Fruit fly (Drosophila melanogaster) S2 (cell line): ENCODE results near the gene CG18809.
A peak's percentile ranks its signal among the peaks of the same experiment; 100 is the strongest.

Experiments
- CG8478 ChIP-seq: fragments of >200 bp; optimal IDR thresholded peaks from 2 replicates; lab custom pipeline; 2018
- CTCF ChIP-seq, 2 experiments: fragments of >200 bp; optimal IDR thresholded peaks; 2 replicates each; lab custom pipeline; 2018

Gene CG18809

dm6 chrX:19744003-19744488 lies at the start of gene CG18809, which contains the start of the genes COX6B, CG33932 and Rpp20:
Gene CG18809 (minus strand): TSS chrX:19744335.
Gene COX6B (minus strand): TSS chrX:19744335.
Gene CG33932 (plus strand): TSS chrX:19744431.
Gene Rpp20 (plus strand): TSS chrX:19744431.
- no peak for TF ChIP-seq CG8478 (lab: Kevin White, UChicago)
- peak; percentile 33 to 57 for TF ChIP-seq CTCF (optimal IDR thresholded peaks at IDR 0.05; lab: Kevin White, UChicago)

DNA sequence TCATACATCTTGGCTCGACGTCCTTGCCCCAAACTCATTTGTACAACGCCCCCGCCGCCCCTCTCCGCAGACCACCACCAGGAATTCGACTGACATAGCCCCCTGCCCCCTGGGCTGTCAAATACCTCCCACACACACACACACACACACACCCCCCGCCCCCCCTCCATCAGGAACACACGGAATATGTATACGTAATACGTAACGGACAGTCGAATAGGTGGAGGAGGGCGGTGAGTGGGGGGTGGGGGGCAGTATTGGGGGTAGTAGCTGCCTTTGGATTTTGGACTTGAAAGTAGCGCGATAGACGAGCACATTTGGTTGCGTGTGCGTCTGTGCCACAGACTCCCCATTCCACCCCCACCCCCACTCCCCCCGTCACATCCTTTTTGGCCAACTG lies 48.4 kb upstream of the CG18809 start:
- TF ChIP-seq CG8478 (lab: Kevin White, UChicago) (no peak), CTCF (optimal IDR thresholded peaks at IDR 0.05; lab: Kevin White, UChicago) (no peak)

DNA sequence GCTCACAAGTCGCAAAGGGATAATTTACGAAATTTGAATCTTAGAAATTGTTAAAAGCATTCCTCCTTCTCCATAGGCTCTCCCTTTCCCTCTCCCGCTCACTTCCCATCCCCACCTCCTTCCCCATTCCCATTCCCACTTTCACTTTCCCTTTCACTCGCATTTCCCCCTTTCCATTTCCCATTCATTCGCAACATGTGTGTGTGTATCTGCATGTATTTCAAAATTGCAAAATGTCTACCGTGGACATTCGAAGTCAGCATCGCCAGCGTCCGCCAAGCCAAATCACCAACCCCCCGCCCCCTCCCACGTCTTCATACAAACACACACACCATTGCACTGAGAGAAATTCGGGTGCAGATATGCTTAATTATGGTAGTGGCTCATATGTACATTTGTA lies 47.7 kb upstream of the CG18809 start:
- TF ChIP-seq CTCF (optimal IDR thresholded peaks at IDR 0.05; lab: Kevin White, UChicago) (no peak), CG8478 (lab: Kevin White, UChicago) (no peak)

- no peak for TF ChIP-seq CTCF (optimal IDR thresholded peaks at IDR 0.05; lab: Kevin White, UChicago)
- no peak for TF ChIP-seq CG8478 (lab: Kevin White, UChicago)
Measured at dm6 chrX:19788621-19788944, 44.4 kb upstream of the CG18809 start.

- no peak for TF ChIP-seq CTCF (optimal IDR thresholded peaks at IDR 0.05; lab: Kevin White, UChicago)
- TF ChIP-seq CG8478 (lab: Kevin White, UChicago), result no peak
Measured at dm6 chrX:19787921-19788620, 43.9 kb upstream of the CG18809 start.

DNA sequence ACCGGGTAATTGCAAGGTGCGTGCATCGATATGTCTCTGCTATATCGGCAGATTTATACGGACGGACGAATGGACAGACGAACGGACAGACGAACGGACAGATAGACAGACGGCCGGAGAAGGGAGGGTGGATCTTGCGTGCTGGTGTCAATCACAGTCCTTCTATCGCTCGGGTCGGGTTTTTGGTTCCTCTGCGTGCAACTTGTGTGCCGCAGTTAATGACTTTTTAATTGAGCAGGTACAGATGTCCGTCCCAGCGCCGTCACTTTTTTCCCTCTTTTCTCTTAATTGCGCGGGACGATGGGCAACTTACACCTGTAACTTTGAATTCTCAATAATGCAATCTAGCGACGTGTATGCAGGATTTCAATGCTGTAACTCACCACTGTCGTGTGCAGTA lies 42.7 kb upstream of the CG18809 start:
- no peak for TF ChIP-seq CTCF (optimal IDR thresholded peaks at IDR 0.05; lab: Kevin White, UChicago)
- TF ChIP-seq CG8478 (lab: Kevin White, UChicago), result no peak

DNA sequence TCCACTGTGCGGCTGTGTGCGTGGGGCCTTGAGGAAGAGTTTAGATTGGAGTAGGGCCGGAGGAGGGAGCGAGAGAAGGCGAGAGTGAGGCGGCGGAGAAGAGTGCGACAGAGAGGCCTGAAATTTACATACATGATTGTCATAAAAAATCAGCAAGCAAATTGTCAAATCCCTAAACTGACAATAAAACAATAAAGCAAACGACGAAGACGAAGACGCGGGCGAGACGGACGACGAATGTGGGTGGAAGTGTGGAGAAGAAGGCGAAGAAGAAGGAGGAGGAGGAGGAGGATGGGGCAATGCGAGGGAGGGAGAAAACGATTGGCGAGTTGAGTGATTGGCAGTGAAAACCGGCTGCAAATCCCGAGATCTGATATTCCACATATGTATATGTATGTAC lies 41.3 kb upstream of the CG18809 start:
- TF ChIP-seq CG8478 (lab: Kevin White, UChicago) (no peak), CTCF (optimal IDR thresholded peaks at IDR 0.05; lab: Kevin White, UChicago) (no peak)

dm6 chrX:19784875-19785274 lies 40.7 kb upstream of the CG18809 start:
- TF ChIP-seq CG8478 (lab: Kevin White, UChicago), result no peak
- TF ChIP-seq CTCF (optimal IDR thresholded peaks at IDR 0.05; lab: Kevin White, UChicago), result no peak

DNA sequence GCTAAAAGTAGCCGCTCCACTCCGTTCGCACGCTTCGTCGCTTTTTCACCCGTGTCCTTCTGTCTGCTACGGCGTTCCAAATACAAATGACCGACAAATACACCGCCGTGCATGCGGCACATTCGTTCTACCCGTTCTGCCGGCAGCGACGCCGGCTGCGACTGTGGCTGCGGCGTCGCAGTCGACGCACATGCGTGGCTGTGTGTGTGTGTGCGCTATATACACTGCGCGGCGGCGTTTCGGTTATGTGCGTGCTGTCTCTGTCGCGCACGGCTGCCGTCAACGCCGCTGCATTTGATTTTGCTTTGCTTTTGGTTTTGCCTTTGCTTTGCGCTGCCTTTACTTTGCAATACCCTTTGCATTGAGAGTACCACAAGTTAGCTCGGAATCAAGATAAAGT lies 39.3 kb upstream of the CG18809 start, which contains the start of gene zld:
TSS of gene zld (minus strand) at position 92 of the 400 bp plus-strand sequence.
- TF ChIP-seq CTCF (optimal IDR thresholded peaks at IDR 0.05; lab: Kevin White, UChicago), result no peak
- TF ChIP-seq CG8478 (lab: Kevin White, UChicago), result no peak

- TF ChIP-seq CTCF (optimal IDR thresholded peaks at IDR 0.05; lab: Kevin White, UChicago) (no peak), CG8478 (lab: Kevin White, UChicago) (no peak)
Measured at dm6 chrX:19782736-19783325, 38.7 kb upstream of the CG18809 start.

DNA sequence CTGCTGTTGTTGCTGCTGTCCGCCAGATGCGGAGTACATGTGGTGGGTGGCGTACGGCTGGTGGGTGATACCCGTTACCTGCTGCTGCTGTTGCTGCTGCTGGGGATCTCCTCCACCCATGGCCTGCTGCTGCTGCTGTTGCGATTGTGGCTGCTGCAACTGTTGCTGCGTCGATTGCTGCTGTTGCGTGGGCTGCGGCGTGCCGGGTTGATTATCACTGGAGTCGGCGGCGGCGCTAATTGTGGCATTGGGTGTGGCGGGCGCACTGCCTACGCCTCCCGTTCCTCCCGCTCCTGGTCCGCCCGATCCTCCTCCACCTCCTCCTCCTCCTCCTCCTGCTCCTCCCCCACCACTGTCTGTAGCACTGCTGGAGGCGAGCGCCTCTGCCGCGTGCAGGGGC lies 37.7 kb upstream of the CG18809 start:
- TF ChIP-seq CTCF (optimal IDR thresholded peaks at IDR 0.05; lab: Kevin White, UChicago) (no peak), CG8478 (lab: Kevin White, UChicago) (no peak)

DNA sequence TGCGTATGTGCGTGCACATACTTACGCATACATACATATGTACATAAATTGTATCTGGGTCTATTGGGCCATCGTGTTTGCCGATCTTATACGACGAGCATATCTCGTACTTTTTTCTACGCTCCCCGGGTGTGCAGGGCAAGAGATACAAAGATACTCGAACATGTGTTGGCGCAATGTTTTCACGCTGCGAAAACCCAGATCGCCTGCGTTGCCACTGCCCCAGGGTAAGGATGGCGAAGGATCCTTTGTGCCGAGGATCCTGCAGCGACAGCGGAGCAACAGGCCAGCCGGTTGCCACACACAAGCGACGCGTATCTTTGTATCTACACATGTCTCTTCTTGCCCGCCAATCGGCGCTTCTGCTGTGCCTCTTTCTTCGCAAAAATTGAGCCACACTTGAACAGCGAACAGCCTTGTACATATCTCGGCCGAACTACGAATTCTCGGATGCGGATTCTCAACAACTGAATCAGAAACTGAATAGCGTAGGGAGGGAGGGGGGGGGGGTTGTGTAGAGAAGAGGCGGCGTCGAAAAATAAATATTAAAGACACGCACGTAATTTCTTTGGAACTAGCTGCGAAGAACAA lies 31.0 kb upstream of the CG18809 start:
- TF ChIP-seq CG8478 (lab: Kevin White, UChicago), result no peak
- TF ChIP-seq CTCF (optimal IDR thresholded peaks at IDR 0.05; lab: Kevin White, UChicago), result no peak

DNA sequence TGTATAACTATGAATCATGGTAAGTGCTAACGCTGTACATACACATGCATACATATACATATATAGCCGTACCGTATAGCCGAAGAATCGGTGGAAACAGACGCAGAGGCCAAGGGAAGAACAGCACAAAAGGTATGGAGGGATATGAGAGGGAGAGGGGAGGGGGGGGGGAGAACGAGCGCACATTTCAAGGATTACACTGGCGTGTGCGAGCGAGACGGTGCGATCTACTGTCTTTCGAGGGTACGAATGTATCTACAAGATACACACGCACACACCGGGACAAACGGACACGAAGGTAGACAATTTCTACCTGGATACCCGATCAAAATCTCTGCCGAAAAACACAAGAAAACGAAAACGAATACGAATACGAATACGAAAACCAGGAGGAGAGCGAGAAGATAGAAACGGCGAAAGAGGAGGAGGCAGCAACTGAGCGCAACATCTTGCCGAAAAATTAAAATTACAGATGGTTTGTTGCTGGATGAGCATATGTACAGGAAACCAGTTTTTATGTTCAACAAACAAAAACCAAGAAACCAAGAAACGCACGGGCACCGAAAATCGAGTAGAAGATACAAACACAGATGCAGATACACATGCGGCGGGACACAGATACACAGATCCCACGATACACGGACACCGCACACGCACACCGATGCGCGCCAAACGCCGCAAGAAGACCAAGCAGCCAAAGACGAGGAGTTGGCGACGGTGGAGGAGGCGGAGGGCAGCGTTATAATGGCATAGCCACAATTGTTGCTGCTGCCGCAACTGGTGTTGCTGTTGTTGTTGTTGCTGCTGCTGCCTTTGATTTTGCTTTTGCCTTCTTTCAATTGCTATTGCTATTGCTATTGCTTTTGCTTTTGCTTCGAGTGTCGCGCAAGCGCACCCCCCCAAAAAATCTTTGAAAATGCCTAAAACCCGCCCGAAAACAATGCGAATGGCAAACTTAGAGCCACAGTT lies 29.9 kb upstream of the CG18809 start:
- TF ChIP-seq CTCF (optimal IDR thresholded peaks at IDR 0.05; lab: Kevin White, UChicago) (no peak), CG8478 (lab: Kevin White, UChicago) (no peak)

- TF ChIP-seq CG8478 (lab: Kevin White, UChicago) (no peak), CTCF (optimal IDR thresholded peaks at IDR 0.05; lab: Kevin White, UChicago) (no peak)
Measured at dm6 chrX:19772002-19772622, 28.0 kb upstream of the CG18809 start.
